Fruit fly (Drosophila melanogaster): ENCODE data around the gene eIF2alpha.

The eIF2alpha gene

dm6 chrX:16414451-16415368, 32.1 kb downstream of the eIF2alpha start, which contains the start of gene Traf-like:
TSS of gene Traf-like (plus strand) at chrX:16415046.
- TF ChIP-seq EcR (GFP tag; optimal IDR thresholded peaks at IDR 0.05) (peak; percentile 5), Ets98B (GFP tag; IDR thresholded peaks at IDR 0.05) (no peak), Pif1B (GFP tag; optimal IDR thresholded peaks at IDR 0.05) (peak; percentile 5)

- no peak for TF ChIP-seq CG14655 (GFP tag; optimal IDR thresholded peaks at IDR 0.05)
- no peak for TF ChIP-seq CG34367 (tag; optimal IDR thresholded peaks at IDR 0.05)
- no peak for TF ChIP-seq fd96Ca (GFP tag; IDR thresholded peaks at IDR 0.05)
- TF ChIP-seq CG8159 (tag; optimal IDR thresholded peaks at IDR 0.05) = no peak
- no peak for TF ChIP-seq CG15710 (tag; optimal IDR thresholded peaks at IDR 0.05)
- TF ChIP-seq rn (GFP tag; IDR thresholded peaks at IDR 0.05) = no peak
- TF ChIP-seq CG12605 (GFP tag; IDR thresholded peaks at IDR 0.05) = no peak
- no peak for TF ChIP-seq Pif1B (GFP tag; optimal IDR thresholded peaks at IDR 0.05)
- no peak for TF ChIP-seq CG17806 (tag; optimal IDR thresholded peaks at IDR 0.05)
- TF ChIP-seq CG8301 (tag; optimal IDR thresholded peaks at IDR 0.05) = no peak
- TF ChIP-seq CG13204 (GFP tag; optimal IDR thresholded peaks at IDR 0.05) = no peak
- TF ChIP-seq CG9948 (tag; optimal IDR thresholded peaks at IDR 0.05) = no peak
- no peak for TF ChIP-seq Pif1A (GFP tag; optimal IDR thresholded peaks at IDR 0.05)
Measured at dm6 chrX:16406083-16406482, 40.7 kb downstream of the eIF2alpha start.

- TF ChIP-seq CG12605 (GFP tag; IDR thresholded peaks at IDR 0.05) (no peak), Pif1A (GFP tag; optimal IDR thresholded peaks at IDR 0.05) (no peak), Snoo (tag; optimal IDR thresholded peaks at IDR 0.05) (no peak), CG17806 (tag; optimal IDR thresholded peaks at IDR 0.05) (no peak), EcR (GFP tag; optimal IDR thresholded peaks at IDR 0.05) (no peak), CG8159 (tag; optimal IDR thresholded peaks at IDR 0.05) (no peak), D1 (tag; optimal IDR thresholded peaks at IDR 0.05) (no peak), CG13204 (GFP tag; optimal IDR thresholded peaks at IDR 0.05) (no peak), CG14655 (GFP tag; optimal IDR thresholded peaks at IDR 0.05) (no peak), CG4496 (GFP tag; IDR thresholded peaks at IDR 0.05) (no peak), CG10348 (GFP tag; IDR thresholded peaks at IDR 0.05) (no peak), gl (tag; optimal IDR thresholded peaks at IDR 0.05) (no peak), CG32121 (GFP tag; IDR thresholded peaks at IDR 0.05) (no peak), Ets98B (GFP tag; IDR thresholded peaks at IDR 0.05) (no peak)
Measured at dm6 chrX:16405209-16405608, 41.6 kb downstream of the eIF2alpha start, which contains the start of gene CG4301. TSS of gene CG4301 (plus strand) at chrX:16405509.

dm6 chrX:16404803-16405202, 42.0 kb downstream of the eIF2alpha start, which contains the start of gene CG9981:
TSS of gene CG9981 (minus strand) at chrX:16405122.
- TF ChIP-seq Pif1A (GFP tag; optimal IDR thresholded peaks at IDR 0.05) (no peak), CG4496 (GFP tag; IDR thresholded peaks at IDR 0.05) (no peak), CG9948 (tag; optimal IDR thresholded peaks at IDR 0.05) (no peak), gl (tag; optimal IDR thresholded peaks at IDR 0.05) (no peak), CG14655 (GFP tag; optimal IDR thresholded peaks at IDR 0.05) (no peak), CG10348 (GFP tag; IDR thresholded peaks at IDR 0.05) (no peak), CG34367 (tag; optimal IDR thresholded peaks at IDR 0.05) (no peak), CG32121 (GFP tag; IDR thresholded peaks at IDR 0.05) (no peak), D1 (tag; optimal IDR thresholded peaks at IDR 0.05) (no peak), CG8159 (tag; optimal IDR thresholded peaks at IDR 0.05) (no peak), CG8301 (tag; optimal IDR thresholded peaks at IDR 0.05) (no peak), EcR (GFP tag; optimal IDR thresholded peaks at IDR 0.05) (no peak), CG12605 (GFP tag; IDR thresholded peaks at IDR 0.05) (no peak), rn (GFP tag; IDR thresholded peaks at IDR 0.05) (no peak), CG17806 (tag; optimal IDR thresholded peaks at IDR 0.05) (no peak), Pif1B (GFP tag; optimal IDR thresholded peaks at IDR 0.05) (no peak), Ets98B (GFP tag; IDR thresholded peaks at IDR 0.05) (no peak), CG15710 (tag; optimal IDR thresholded peaks at IDR 0.05) (no peak), Snoo (tag; optimal IDR thresholded peaks at IDR 0.05) (no peak), fd96Ca (GFP tag; IDR thresholded peaks at IDR 0.05) (no peak)

DNA sequence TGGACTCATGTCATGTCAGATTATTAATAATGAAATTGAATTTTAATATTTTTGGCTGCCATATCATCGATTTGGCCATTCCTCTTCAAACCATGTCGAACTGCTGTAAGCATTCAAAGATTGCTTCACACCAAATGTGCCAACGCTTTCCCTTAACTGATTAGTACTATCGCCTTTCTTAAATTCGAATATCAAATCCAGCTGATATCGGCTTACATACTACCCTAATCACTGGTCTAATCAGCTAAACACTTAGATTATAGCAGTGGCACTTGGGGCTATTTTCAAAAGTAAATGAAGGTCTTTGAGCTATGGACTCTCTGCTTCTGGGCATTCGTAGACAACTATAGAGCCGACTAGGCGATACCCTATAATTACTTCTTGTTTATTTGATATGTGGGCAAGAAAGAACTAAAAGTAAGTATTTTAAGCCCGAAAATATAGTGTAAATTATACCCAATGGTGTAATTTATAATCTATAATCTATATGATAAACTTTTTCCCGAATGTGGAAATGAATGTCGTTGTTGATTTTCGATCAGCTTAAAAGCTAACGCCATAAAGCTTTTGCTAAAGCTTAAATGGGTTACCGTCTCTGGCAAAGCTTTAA, 42.9 kb downstream of the eIF2alpha start:
- peak; percentile 41 for TF ChIP-seq CG34367 (tag; optimal IDR thresholded peaks at IDR 0.05)
- peak; percentile 85 for TF ChIP-seq CG32121 (GFP tag; IDR thresholded peaks at IDR 0.05)
- TF ChIP-seq CG10348 (GFP tag; IDR thresholded peaks at IDR 0.05) = peak; percentile 42; the same call in 1 of the 2 replicates
- peak; percentile 88 for TF ChIP-seq Ets98B (GFP tag; IDR thresholded peaks at IDR 0.05)
- no peak for TF ChIP-seq CG13204 (GFP tag; optimal IDR thresholded peaks at IDR 0.05)
- peak; percentile 82 for TF ChIP-seq CG12605 (GFP tag; IDR thresholded peaks at IDR 0.05)
- TF ChIP-seq fd96Ca (GFP tag; IDR thresholded peaks at IDR 0.05) = peak; percentile 44; the same call in 1 of the 3 replicates
- no peak for TF ChIP-seq Snoo (tag; optimal IDR thresholded peaks at IDR 0.05)
- peak; percentile 51 for TF ChIP-seq CG17806 (tag; optimal IDR thresholded peaks at IDR 0.05)
- peak; percentile 65 for TF ChIP-seq CG8159 (tag; optimal IDR thresholded peaks at IDR 0.05)
- TF ChIP-seq rn (GFP tag; IDR thresholded peaks at IDR 0.05) = 0 out of 2 replicates have a peak, but pooled peaks have one; percentile 13
- no peak for TF ChIP-seq CG15710 (tag; optimal IDR thresholded peaks at IDR 0.05)
- TF ChIP-seq gl (tag; optimal IDR thresholded peaks at IDR 0.05) = no peak
- TF ChIP-seq D1 (tag; optimal IDR thresholded peaks at IDR 0.05) = no peak
- peak; percentile 88 for TF ChIP-seq CG4496 (GFP tag; IDR thresholded peaks at IDR 0.05)
- peak; percentile 47 for TF ChIP-seq CG9948 (tag; optimal IDR thresholded peaks at IDR 0.05)
- no peak for TF ChIP-seq Pif1A (GFP tag; optimal IDR thresholded peaks at IDR 0.05)
- TF ChIP-seq Pif1B (GFP tag; optimal IDR thresholded peaks at IDR 0.05) = no peak
- no peak for TF ChIP-seq CG8301 (tag; optimal IDR thresholded peaks at IDR 0.05)
- TF ChIP-seq EcR (GFP tag; optimal IDR thresholded peaks at IDR 0.05) = no peak
- no peak for TF ChIP-seq CG14655 (GFP tag; optimal IDR thresholded peaks at IDR 0.05)

All from whole organism, pupa.